Worm (Caenorhabditis elegans) whole organism, mixed stage, embryonic: Measurements from ENCODE around the gene F31E8.5.

Source experiments
- M03D4.4 ChIP-seq: sonication (generic microtip); optimal IDR thresholded peaks from 2 replicates; lab custom pipeline; 2017; ENCODE audit warnings: mild to moderate bottlenecking, missing genetic modification characterization, missing compliant biosample characterization
- bed-3 ChIP-seq: fragments of 200-800 bp; sonication (Bioruptor generic); optimal IDR thresholded peaks from 3 replicates; lab custom pipeline; 2018; ENCODE audit warnings: mild to moderate bottlenecking, missing genetic modification characterization, moderate library complexity, missing compliant biosample characterization
- blmp-1 ChIP-seq: fragments of 150-350 bp; optimal IDR thresholded peaks from 2 replicates; lab custom pipeline; 2014; ENCODE audit warnings: missing biosample characterization, missing genetic modification characterization
- ceh-43 ChIP-seq: fragments of 200-800 bp; sonication (Bioruptor generic); optimal IDR thresholded peaks from 2 replicates; lab custom pipeline; 2018; ENCODE audit warnings: mild to moderate bottlenecking, missing genetic modification characterization, moderate library complexity, missing compliant biosample characterization
- ceh-83 ChIP-seq: fragments of 200-800 bp; sonication (Bioruptor generic); optimal IDR thresholded peaks from 2 replicates; lab custom pipeline; 2018; ENCODE audit warnings: mild to moderate bottlenecking, missing genetic modification characterization, missing compliant biosample characterization
- ces-1 ChIP-seq: fragments of 150-350 bp; optimal IDR thresholded peaks from 2 replicates; lab custom pipeline; 2014; ENCODE audit warnings: missing biosample characterization, missing genetic modification reagents, missing genetic modification characterization
- cnd-1 ChIP-seq: fragments of 200-800 bp; sonication (Bioruptor generic); optimal IDR thresholded peaks from 2 replicates; lab custom pipeline; 2018; ENCODE audit warnings: mild to moderate bottlenecking, missing genetic modification characterization, missing compliant biosample characterization
- elt-1 ChIP-seq: sonication (generic microtip); optimal IDR thresholded peaks from 2 replicates; lab custom pipeline; 2017; ENCODE audit warnings: missing genetic modification characterization, mild to moderate bottlenecking, missing compliant biosample characterization, antibody characterized with exemption, moderate library complexity, borderline replicate concordance; ENCODE audit not compliant: insufficient read depth
- elt-3 ChIP-seq: fragments of 150-350 bp; optimal IDR thresholded peaks from 2 replicates; lab custom pipeline; 2014; ENCODE audit warnings: missing biosample characterization, missing genetic modification characterization
- flh-1 ChIP-seq: fragments of 200-800 bp; sonication (Bioruptor generic); optimal IDR thresholded peaks from 2 replicates; lab custom pipeline; 2018; ENCODE audit warnings: mild to moderate bottlenecking, missing genetic modification characterization, moderate library complexity, missing compliant biosample characterization
- ham-2 ChIP-seq: fragments of 200-800 bp; sonication (Bioruptor generic); optimal IDR thresholded peaks from 2 replicates; lab custom pipeline; 2018; ENCODE audit warnings: mild to moderate bottlenecking, missing genetic modification characterization, missing compliant biosample characterization
- hlh-1 ChIP-seq: fragments of 150-350 bp; optimal IDR thresholded peaks from 2 replicates; lab custom pipeline; 2014; ENCODE audit warnings: missing biosample characterization, missing genetic modification reagents, missing genetic modification characterization
- lin-13 ChIP-seq: fragments of 150-350 bp; optimal IDR thresholded peaks from 2 replicates; lab custom pipeline; 2014; ENCODE audit warnings: missing biosample characterization, missing genetic modification characterization
- lin-32 ChIP-seq: fragments of 200-800 bp; sonication (Bioruptor generic); optimal IDR thresholded peaks from 2 replicates; lab custom pipeline; 2018; ENCODE audit warnings: mild to moderate bottlenecking, missing genetic modification characterization, missing compliant biosample characterization
- lsy-2 ChIP-seq: fragments of 150-350 bp; optimal IDR thresholded peaks from 2 replicates; lab custom pipeline; 2014; ENCODE audit warnings: missing biosample characterization, missing genetic modification characterization
- mab-5 ChIP-seq: fragments of 150-350 bp; optimal IDR thresholded peaks from 2 replicates; lab custom pipeline; 2014; ENCODE audit warnings: missing biosample characterization, missing genetic modification characterization
- mls-2 ChIP-seq: sonication (generic microtip); optimal IDR thresholded peaks from 2 replicates; lab custom pipeline; 2016; ENCODE audit warnings: mild to moderate bottlenecking, missing genetic modification characterization, moderate library complexity, missing compliant biosample characterization
- nhr-12 ChIP-seq: fragments of 150-350 bp; optimal IDR thresholded peaks from 2 replicates; lab custom pipeline; 2014; ENCODE audit warnings: missing biosample characterization, missing genetic modification characterization
- nhr-2 ChIP-seq: fragments of 150-350 bp; optimal IDR thresholded peaks from 2 replicates; lab custom pipeline; 2014; ENCODE audit warnings: missing biosample characterization, missing genetic modification characterization
- nhr-237 ChIP-seq: fragments of 150-350 bp; optimal IDR thresholded peaks from 2 replicates; lab custom pipeline; 2014; ENCODE audit warnings: missing biosample characterization, missing genetic modification characterization
- nhr-28 ChIP-seq: fragments of 150-350 bp; optimal IDR thresholded peaks from 2 replicates; lab custom pipeline; 2014; ENCODE audit warnings: missing biosample characterization, missing genetic modification characterization
- nhr-76 ChIP-seq: sonication (generic microtip); optimal IDR thresholded peaks from 2 replicates; lab custom pipeline; 2017; ENCODE audit warnings: missing biosample characterization, missing genetic modification characterization
- pha-4 ChIP-seq: fragments of 150-350 bp; optimal IDR thresholded peaks from 2 replicates; lab custom pipeline; 2018; ENCODE audit warnings: missing biosample characterization, missing genetic modification reagents, missing genetic modification characterization
- sem-2 ChIP-seq: fragments of 200-800 bp; sonication (Bioruptor generic); optimal IDR thresholded peaks from 2 replicates; lab custom pipeline; 2018; ENCODE audit warnings: mild to moderate bottlenecking, missing genetic modification characterization, missing compliant biosample characterization
- snpc-4 ChIP-seq: fragments of 150-350 bp; optimal IDR thresholded peaks from 2 replicates; lab custom pipeline; 2014; ENCODE audit warnings: missing biosample characterization, missing genetic modification characterization
- sptf-1 ChIP-seq: sonication (generic microtip); optimal IDR thresholded peaks from 2 replicates; lab custom pipeline; 2017; ENCODE audit warnings: mild to moderate bottlenecking, missing genetic modification characterization, moderate library complexity, missing compliant biosample characterization
- unc-120 ChIP-seq: sonication (generic microtip); optimal IDR thresholded peaks from 2 replicates; lab custom pipeline; 2017; ENCODE audit warnings: missing genetic modification characterization, missing compliant biosample characterization; ENCODE audit not compliant: poor library complexity, severe bottlenecking
- unc-39 ChIP-seq: fragments of 150-350 bp; optimal IDR thresholded peaks from 2 replicates; lab custom pipeline; 2014; ENCODE audit warnings: missing biosample characterization, missing genetic modification characterization
- unc-62 ChIP-seq: fragments of 150-350 bp; optimal IDR thresholded peaks from 2 replicates; lab custom pipeline; 2014; ENCODE audit warnings: missing biosample characterization, missing genetic modification reagents, missing genetic modification characterization
- zip-8 ChIP-seq: fragments of 150-350 bp; optimal IDR thresholded peaks from 2 replicates; lab custom pipeline; 2014; ENCODE audit warnings: missing biosample characterization, missing genetic modification characterization
- ztf-11 ChIP-seq: fragments of 150-350 bp; optimal IDR thresholded peaks from 2 replicates; lab custom pipeline; 2014; ENCODE audit warnings: missing biosample characterization, missing genetic modification characterization

Gene F31E8.5

DNA sequence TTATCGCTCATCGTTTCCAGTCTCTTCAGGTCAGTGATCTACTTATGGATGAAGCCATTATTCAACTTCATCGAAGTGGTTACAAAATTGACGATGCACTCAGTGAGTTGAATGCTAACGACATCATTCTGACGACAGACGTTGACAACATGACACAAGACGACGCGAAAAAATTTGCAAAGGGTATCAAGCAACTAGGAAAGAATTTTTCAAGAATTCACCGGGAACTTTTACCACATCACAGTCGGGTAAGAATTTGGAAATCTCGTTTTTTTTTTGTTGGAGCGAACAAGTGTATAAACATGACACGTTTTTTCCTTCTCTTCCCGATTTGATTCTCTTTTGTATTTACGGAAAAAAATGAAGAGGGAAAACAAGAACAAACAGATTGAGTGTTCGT lies 33.6 kb upstream of the F31E8.5 start:
- TF ChIP-seq mls-2 (tag; lab: Kevin White, UChicago) (no peak), ces-1 (GFP tag; lab: Kevin White, UChicago) (peak; percentile 24)

- TF ChIP-seq elt-1 (tag; lab: Kevin White, UChicago) (no peak), nhr-76 (tag; lab: Kevin White, UChicago) (no peak), M03D4.4 (tag; lab: Kevin White, UChicago) (no peak), lin-32 (GFP tag; lab: Kevin White, UChicago) (no peak), lsy-2 (tag; lab: Kevin White, UChicago) (no peak), cnd-1 (peak; percentile 50), unc-120 (peak; percentile 34), nhr-237 (tag; lab: Kevin White, UChicago) (no peak), mab-5 (tag; lab: Kevin White, UChicago) (no peak), nhr-2 (tag; lab: Kevin White, UChicago) (peak; percentile 34), unc-39 (no peak), ces-1 (GFP tag; lab: Kevin White, UChicago) (no peak), sptf-1 (tag; lab: Kevin White, UChicago) (no peak), snpc-4 (no peak), nhr-28 (tag; lab: Kevin White, UChicago) (no peak), nhr-12 (tag; lab: Kevin White, UChicago) (no peak), sem-2 (no peak), ceh-43 (GFP tag; lab: Kevin White, UChicago) (no peak), pha-4 (tag; lab: Kevin White, UChicago) (peak; percentile 1), ceh-83 (no peak), flh-1 (GFP tag; lab: Kevin White, UChicago) (no peak), ham-2 (no peak), hlh-1 (tag; lab: Kevin White, UChicago) (peak; percentile 72), bed-3 (GFP tag; lab: Kevin White, UChicago) (no peak), mls-2 (tag; lab: Kevin White, UChicago) (no peak), elt-3 (tag; lab: Kevin White, UChicago) (no peak), zip-8 (no peak), lin-13 (tag; lab: Kevin White, UChicago) (no peak), blmp-1 (tag; lab: Kevin White, UChicago) (no peak)
- TF ChIP-seq, all 35 proteins: peak for 5
Observed at ce11 chrII:6838977-6839376, 31.9 kb upstream of the F31E8.5 start.

DNA sequence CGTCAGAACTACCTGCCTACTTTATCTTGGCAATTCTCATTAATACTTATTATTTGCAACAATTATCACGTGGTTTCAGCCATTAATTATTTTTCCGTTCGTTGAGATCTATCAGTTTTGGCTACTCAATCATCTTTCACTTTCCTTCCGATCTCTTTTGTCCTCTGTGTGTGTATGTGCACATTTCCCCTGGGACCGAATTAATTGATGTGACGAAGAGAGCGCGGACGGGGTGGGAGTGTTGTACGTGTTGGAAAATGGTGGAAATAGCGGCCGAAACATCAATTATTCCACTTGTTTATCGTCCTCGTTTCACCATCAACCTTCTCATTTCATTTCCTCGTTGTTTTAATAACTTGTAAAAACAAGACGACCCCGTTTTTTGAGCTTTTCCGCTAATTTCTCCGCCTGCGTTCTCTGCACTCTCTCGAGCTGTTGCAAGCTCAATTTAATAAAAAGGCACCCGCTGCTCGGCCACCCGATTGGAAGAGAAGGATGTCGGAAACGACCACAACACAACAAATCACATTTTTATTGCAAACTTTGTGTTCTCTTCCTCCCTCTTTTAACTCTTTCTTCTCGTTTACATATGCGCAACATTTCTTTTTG lies 31.3 kb upstream of the F31E8.5 start:
- TF ChIP-seq lin-32 (GFP tag; lab: Kevin White, UChicago) (no peak), unc-120 (peak; percentile 44), unc-62 (GFP tag; lab: Kevin White, UChicago) (peak; percentile 80), mls-2 (tag; lab: Kevin White, UChicago) (peak; percentile 50), bed-3 (GFP tag; lab: Kevin White, UChicago) (no peak), ceh-43 (GFP tag; lab: Kevin White, UChicago) (peak; percentile 82), cnd-1 (no peak), ces-1 (GFP tag; lab: Kevin White, UChicago) (peak; percentile 91), ham-2 (peak; percentile 48), ztf-11 (no peak)

DNA sequence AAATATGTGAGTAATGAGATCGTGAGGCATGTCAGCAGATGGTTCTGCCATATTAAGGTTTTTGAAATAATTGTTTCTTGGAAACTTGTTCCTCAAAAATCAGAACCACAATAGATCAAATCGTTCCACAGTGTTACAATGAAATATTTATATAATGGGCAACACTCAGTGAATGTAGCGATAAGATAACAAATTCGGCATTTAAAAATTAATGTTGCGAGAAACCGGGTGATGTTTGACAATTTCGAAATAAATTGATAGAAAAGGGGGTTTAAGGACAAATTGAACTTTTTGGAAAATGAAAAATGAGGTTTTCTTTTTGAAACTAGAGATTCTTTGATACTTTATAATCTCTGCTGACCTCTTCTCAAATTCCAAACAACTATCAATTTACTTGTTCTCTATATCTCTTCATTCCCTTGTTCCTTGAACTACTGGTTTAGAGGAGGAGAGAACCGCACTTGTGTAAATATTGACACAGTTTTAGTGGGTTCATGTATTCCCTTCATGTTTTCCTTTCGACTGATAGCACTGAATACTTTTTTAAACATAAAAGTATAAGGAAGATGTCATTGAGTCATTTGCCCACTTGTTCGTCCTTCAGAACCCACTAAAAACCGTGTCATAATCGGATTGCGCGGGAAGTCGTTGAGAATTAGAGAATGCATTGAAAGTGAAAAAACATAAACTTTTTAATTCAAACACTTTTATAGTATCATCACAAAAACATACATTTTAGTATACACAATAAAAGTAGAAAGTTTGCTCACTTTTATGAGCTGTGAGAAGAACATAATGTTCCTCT lies 29.9 kb upstream of the F31E8.5 start:
- TF ChIP-seq blmp-1 (tag; lab: Kevin White, UChicago) (peak; percentile 9), pha-4 (tag; lab: Kevin White, UChicago) (peak; percentile 61), bed-3 (GFP tag; lab: Kevin White, UChicago) (no peak), lin-32 (GFP tag; lab: Kevin White, UChicago) (peak; percentile 2)
